Fruit fly (Drosophila melanogaster) whole organism, embryonic: Measurements from ENCODE around the gene uncNacbeta.
A peak's percentile ranks its signal among the peaks of the same experiment; 100 is the strongest.

Experiments
- CG10979 ChIP-seq: fragments of 200-800 bp; sonication (Bioruptor generic); optimal IDR thresholded peaks from 2 replicates; lab custom pipeline; 2018; ENCODE audit warnings: missing biosample characterization, mild to moderate bottlenecking, missing genetic modification characterization, moderate library complexity
- CG11560 ChIP-seq: fragments of 200-800 bp; sonication (Bioruptor generic); IDR thresholded peaks from 3 replicates; pipeline ENCODE4 v1.3.6; 2022; ENCODE audit warnings: missing biosample characterization, missing genetic modification characterization
- CG15514 ChIP-seq: fragments of 200-800 bp; sonication (Bioruptor generic); optimal IDR thresholded peaks from 3 replicates; lab custom pipeline; 2017; ENCODE audit warnings: missing biosample characterization, missing genetic modification characterization, mild to moderate bottlenecking, moderate library complexity, missing genetic modification reagents
- CG1603 ChIP-seq: fragments of 200-800 bp; sonication (Bioruptor generic); optimal IDR thresholded peaks from 2 replicates; lab custom pipeline; 2019; ENCODE audit warnings: missing biosample characterization, mild to moderate bottlenecking, missing genetic modification characterization, moderate library complexity
- CG16779 ChIP-seq: fragments of 200-800 bp; sonication (Bioruptor generic); IDR thresholded peaks from 2 replicates; pipeline ENCODE4 v1.3.6; 2022; ENCODE audit warnings: missing biosample characterization, missing genetic modification characterization
- CG16813 ChIP-seq: fragments of 200-800 bp; sonication (Bioruptor generic); IDR thresholded peaks from 3 replicates; pipeline ENCODE4 v1.3.6; 2022; ENCODE audit warnings: missing biosample characterization, missing genetic modification characterization; ENCODE audit not compliant: partially characterized antibody
- CG18599 ChIP-seq: fragments of 200-800 bp; sonication (Bioruptor generic); optimal IDR thresholded peaks from 3 replicates; lab custom pipeline; 2017; ENCODE audit warnings: missing biosample characterization, missing genetic modification characterization, mild to moderate bottlenecking, moderate library complexity, missing genetic modification reagents
- CG2120 ChIP-seq: fragments of 200-800 bp; sonication (Bioruptor generic); optimal IDR thresholded peaks from 3 replicates; lab custom pipeline; 2016; ENCODE audit warnings: missing biosample characterization, missing genetic modification characterization
- CG32767 ChIP-seq: fragments of 200-800 bp; sonication (Bioruptor generic); IDR thresholded peaks from 2 replicates; pipeline ENCODE4 v1.3.6; 2022; ENCODE audit warnings: missing biosample characterization, missing genetic modification characterization
- CG3281 ChIP-seq: fragments of 200-800 bp; sonication (Bioruptor generic); optimal IDR thresholded peaks from 3 replicates; lab custom pipeline; 2017; ENCODE audit warnings: missing biosample characterization, mild to moderate bottlenecking, missing genetic modification characterization
- CG3407 ChIP-seq: fragments of 200-800 bp; sonication (Bioruptor generic); optimal IDR thresholded peaks from 2 replicates; lab custom pipeline; 2018; ENCODE audit warnings: missing biosample characterization, mild to moderate bottlenecking, missing genetic modification characterization
- CG34376 ChIP-seq: fragments of 200-800 bp; sonication (Bioruptor generic); optimal IDR thresholded peaks from 2 replicates; lab custom pipeline; 2018; ENCODE audit warnings: missing biosample characterization, mild to moderate bottlenecking, missing genetic modification characterization
- CG4730 ChIP-seq: fragments of 200-800 bp; sonication (Bioruptor generic); IDR thresholded peaks from 2 replicates; pipeline ENCODE4 v1.3.6; 2022; ENCODE audit warnings: missing biosample characterization, missing genetic modification characterization
- CG5245 ChIP-seq: fragments of 200-800 bp; sonication (Bioruptor generic); optimal IDR thresholded peaks from 3 replicates; lab custom pipeline; 2016; ENCODE audit warnings: missing biosample characterization, missing genetic modification characterization
- CG7271 ChIP-seq: fragments of 200-800 bp; sonication (Bioruptor generic); optimal IDR thresholded peaks from 2 replicates; lab custom pipeline; 2018; ENCODE audit warnings: missing biosample characterization, mild to moderate bottlenecking, missing genetic modification characterization, moderate library complexity
- CG7987 ChIP-seq: fragments of 200-800 bp; sonication (Bioruptor generic); optimal IDR thresholded peaks from 2 replicates; lab custom pipeline; 2018; ENCODE audit warnings: missing biosample characterization, mild to moderate bottlenecking, missing genetic modification characterization, moderate library complexity
- CG8089 ChIP-seq: fragments of 200-800 bp; sonication (Bioruptor generic); optimal IDR thresholded peaks from 3 replicates; lab custom pipeline; 2016; ENCODE audit warnings: missing biosample characterization, missing genetic modification characterization
- CG8765 ChIP-seq: fragments of 200-800 bp; sonication (Bioruptor generic); IDR thresholded peaks from 2 replicates; pipeline ENCODE4 v1.3.6; 2022; ENCODE audit warnings: missing biosample characterization, missing genetic modification characterization
- CG9727 ChIP-seq: fragments of 200-800 bp; sonication (Bioruptor generic); optimal IDR thresholded peaks from 3 replicates; lab custom pipeline; 2017; ENCODE audit warnings: missing biosample characterization, mild to moderate bottlenecking, missing genetic modification characterization
- Dad ChIP-seq: fragments of 200-800 bp; sonication (Bioruptor generic); optimal IDR thresholded peaks from 3 replicates; lab custom pipeline; 2016; ENCODE audit warnings: missing biosample characterization, missing genetic modification characterization
- Deaf1 ChIP-seq: fragments of 200-800 bp; optimal IDR thresholded peaks from 3 replicates; lab custom pipeline; 2019; ENCODE audit warnings: missing biosample characterization, mild to moderate bottlenecking, missing genetic modification characterization, moderate library complexity
- Dll ChIP-seq: fragments of 200-800 bp; sonication (Bioruptor generic); IDR thresholded peaks from 4 replicates; pipeline ENCODE4 v1.3.6; 2022; ENCODE audit warnings: missing biosample characterization, missing genetic modification characterization; ENCODE audit not compliant: partially characterized antibody
- HLH3B ChIP-seq: fragments of 200-800 bp; sonication (Bioruptor generic); IDR thresholded peaks from 2 replicates; pipeline ENCODE4 v1.3.6; 2022; ENCODE audit warnings: missing biosample characterization, missing genetic modification characterization
- HLH4C ChIP-seq: fragments of 200-800 bp; sonication (Bioruptor generic); IDR thresholded peaks from 3 replicates; pipeline ENCODE4 v1.3.6; 2022; ENCODE audit warnings: missing biosample characterization, missing genetic modification characterization; ENCODE audit not compliant: partially characterized antibody
- Med ChIP-seq: fragments of 200-800 bp; sonication (Bioruptor generic); peaks from one replicate; lab custom pipeline; 2016; ENCODE audit warnings: missing biosample characterization, missing genetic modification characterization, mild to moderate bottlenecking, inconsistent platforms, moderate library complexity
- NK7.1 ChIP-seq: fragments of 200-800 bp; sonication (Bioruptor generic); optimal IDR thresholded peaks from 3 replicates; lab custom pipeline; 2016; ENCODE audit warnings: missing biosample characterization, missing genetic modification characterization
- Nf-YB ChIP-seq: fragments of 200-800 bp; sonication (Bioruptor generic); optimal IDR thresholded peaks from 3 replicates; lab custom pipeline; 2019; ENCODE audit warnings: missing biosample characterization, mild to moderate bottlenecking, missing genetic modification characterization, moderate library complexity
- Oaz ChIP-seq: fragments of 200-800 bp; sonication (Bioruptor generic); IDR thresholded peaks from 2 replicates; pipeline ENCODE4 v1.3.6; 2022; ENCODE audit warnings: missing biosample characterization, missing genetic modification characterization
- Pdp1 ChIP-seq, 2 experiments: fragments of 200-800 bp; sonication (Bioruptor generic); optimal IDR thresholded peaks; 3 replicates each; lab custom pipeline; 2016; ENCODE audit warnings: missing biosample characterization in 2 of 2, missing genetic modification characterization in 2 of 2, mild to moderate bottlenecking in 1 of 2, moderate library complexity in 1 of 2
- Ptx1 ChIP-seq: fragments of 200-800 bp; sonication (Bioruptor generic); IDR thresholded peaks from 2 replicates; pipeline ENCODE4 v1.3.6; 2022; ENCODE audit warnings: missing biosample characterization, missing genetic modification characterization
- Rfx ChIP-seq: fragments of 200-800 bp; sonication (Bioruptor generic); IDR thresholded peaks from 2 replicates; pipeline ENCODE4 v1.3.6; 2022; ENCODE audit warnings: missing biosample characterization, missing genetic modification characterization
- Scr ChIP-seq: fragments of 200-800 bp; sonication (Bioruptor generic); IDR thresholded peaks from 2 replicates; pipeline ENCODE4 v1.3.6; 2022; ENCODE audit warnings: missing biosample characterization, missing genetic modification characterization; ENCODE audit not compliant: partially characterized antibody
- Side ChIP-seq: fragments of 200-800 bp; sonication (Bioruptor generic); optimal IDR thresholded peaks from 2 replicates; lab custom pipeline; 2016; ENCODE audit warnings: missing biosample characterization, missing genetic modification characterization
- Sin3A ChIP-seq: fragments of >200 bp; optimal IDR thresholded peaks from 2 replicates; lab custom pipeline; 2018
- amos ChIP-seq: fragments of 200-800 bp; sonication (Bioruptor generic); IDR thresholded peaks from 2 replicates; pipeline ENCODE4 v1.3.6; 2022; ENCODE audit warnings: missing biosample characterization, missing genetic modification characterization; ENCODE audit not compliant: partially characterized antibody
- cad ChIP-seq: fragments of >200 bp; optimal IDR thresholded peaks from 2 replicates; lab custom pipeline; 2017; ENCODE audit warnings: missing biosample characterization, missing genetic modification characterization
- cas ChIP-seq: fragments of 200-800 bp; sonication (Bioruptor generic); IDR thresholded peaks from 2 replicates; pipeline ENCODE4 v1.3.6; 2022; ENCODE audit warnings: missing biosample characterization, missing genetic modification characterization
- dan ChIP-seq: fragments of 200-800 bp; sonication (Bioruptor generic); IDR thresholded peaks from 2 replicates; pipeline ENCODE4 v1.3.6; 2022; ENCODE audit warnings: missing biosample characterization, missing genetic modification characterization
- dmrt11E ChIP-seq: fragments of 200-800 bp; sonication (Bioruptor generic); optimal IDR thresholded peaks from 3 replicates; lab custom pipeline; 2018; ENCODE audit warnings: missing biosample characterization, mild to moderate bottlenecking, missing genetic modification characterization, moderate library complexity
- esg ChIP-seq: fragments of 200-800 bp; sonication (Bioruptor generic); conservative IDR thresholded peaks from 2 replicates; pipeline ENCODE4 v1.3.6; 2022; ENCODE audit warnings: missing biosample characterization, missing genetic modification characterization
- gcm2 ChIP-seq: fragments of 200-800 bp; sonication (Bioruptor generic); optimal IDR thresholded peaks from 2 replicates; lab custom pipeline; 2016; ENCODE audit warnings: missing biosample characterization, missing genetic modification characterization
- gt ChIP-seq: fragments of 200-800 bp; sonication (Bioruptor generic); IDR thresholded peaks from 2 replicates; pipeline ENCODE4 v1.3.6; 2022; ENCODE audit warnings: missing biosample characterization, missing genetic modification characterization
- klu ChIP-seq: fragments of 200-800 bp; sonication (Bioruptor generic); IDR thresholded peaks from 2 replicates; pipeline ENCODE4 v1.3.6; 2022; ENCODE audit warnings: missing biosample characterization, missing genetic modification characterization
- mam ChIP-seq: fragments of 200-800 bp; sonication (Bioruptor generic); optimal IDR thresholded peaks from 3 replicates; lab custom pipeline; 2016; ENCODE audit warnings: missing biosample characterization, missing genetic modification characterization
- org-1 ChIP-seq: fragments of 200-800 bp; sonication (Bioruptor generic); optimal IDR thresholded peaks from 2 replicates; lab custom pipeline; 2017; ENCODE audit warnings: missing biosample characterization, missing genetic modification characterization
- phol ChIP-seq: fragments of 200-800 bp; sonication (Bioruptor generic); optimal IDR thresholded peaks from 3 replicates; lab custom pipeline; 2018; ENCODE audit warnings: missing biosample characterization, mild to moderate bottlenecking, missing genetic modification characterization, moderate library complexity
- pnt ChIP-seq: fragments of 200-800 bp; sonication (Bioruptor generic); optimal IDR thresholded peaks from 3 replicates; lab custom pipeline; 2016; ENCODE audit warnings: missing biosample characterization, missing genetic modification characterization
- sd ChIP-seq: fragments of 200-800 bp; sonication (Bioruptor generic); optimal IDR thresholded peaks from 3 replicates; lab custom pipeline; 2018; ENCODE audit warnings: missing biosample characterization, mild to moderate bottlenecking, missing genetic modification characterization, moderate library complexity
- sqz ChIP-seq: fragments of 200-800 bp; sonication (Bioruptor generic); optimal IDR thresholded peaks from 3 replicates; lab custom pipeline; 2018; ENCODE audit warnings: missing biosample characterization, mild to moderate bottlenecking, missing genetic modification characterization
- tgo ChIP-seq: fragments of 200-800 bp; sonication (Bioruptor generic); IDR thresholded peaks from 3 replicates; pipeline ENCODE4 v1.3.6; 2022; ENCODE audit warnings: missing biosample characterization, missing genetic modification characterization
- ttk ChIP-seq: fragments of 200-800 bp; sonication (Bioruptor generic); IDR thresholded peaks from 2 replicates; pipeline ENCODE4 v2.1.2; 2022; ENCODE audit warnings: missing biosample characterization, missing genetic modification characterization
- tx ChIP-seq: fragments of 200-800 bp; sonication (Bioruptor generic); optimal IDR thresholded peaks from 2 replicates; lab custom pipeline; 2016; ENCODE audit warnings: missing biosample characterization, missing genetic modification characterization

The uncNacbeta gene

dm6 chr2L:512028-512427 is 51.6 kb downstream of the uncNacbeta start (continued):
- TF ChIP-seq pnt (GFP tag; lab: Kevin White, UChicago) = no peak
- peak; percentile 43 for TF ChIP-seq CG3407 (GFP tag; lab: Kevin White, UChicago)
- TF ChIP-seq CG16779 = no peak
- TF ChIP-seq CG7987 (GFP tag; lab: Kevin White, UChicago) = no peak
- peak; percentile 16 to 31 for TF ChIP-seq Pdp1 (GFP tag; optimal IDR thresholded peaks at IDR 0.05; lab: Kevin White, UChicago)
- peak; percentile 58 for TF ChIP-seq HLH3B (GFP tag; lab: Robert Waterston, UW)
- no peak for TF ChIP-seq sd (tag; lab: Kevin White, UChicago)
- peak; percentile 63 for TF ChIP-seq CG2120 (GFP tag; lab: Kevin White, UChicago)
- no peak for TF ChIP-seq gcm2 (GFP tag; lab: Kevin White, UChicago)
- peak; percentile 7 for TF ChIP-seq CG15514 (GFP tag; lab: Kevin White, UChicago)
- TF ChIP-seq Rfx (GFP tag; lab: Robert Waterston, UW) = peak; percentile 73
- peak; percentile 26 for TF ChIP-seq Nf-YB (GFP tag; lab: Kevin White, UChicago)
- TF ChIP-seq NK7.1 (GFP tag; lab: Kevin White, UChicago) = no peak
- TF ChIP-seq Side (GFP tag; lab: Kevin White, UChicago) = no peak
- TF ChIP-seq CG8765 (GFP tag; lab: Robert Waterston, UW) = peak; percentile 20; the same call in 1 of the 2 replicates
- no peak for TF ChIP-seq HLH4C (GFP tag; lab: Robert Waterston, UW)
- no peak for TF ChIP-seq cad (GFP tag; lab: Kevin White, UChicago)
- TF ChIP-seq CG1603 (tag; lab: Kevin White, UChicago) = peak; percentile 57
- peak; percentile 60 for TF ChIP-seq CG9727 (GFP tag; lab: Kevin White, UChicago)
- peak; percentile 59 for TF ChIP-seq Med (GFP tag; lab: Kevin White, UChicago)
- TF ChIP-seq CG4730 = no peak
- TF ChIP-seq CG5245 = peak; percentile 63
- no peak for TF ChIP-seq CG7271 (tag; lab: Kevin White, UChicago)
- no peak for TF ChIP-seq CG3281
- peak; percentile 41 for TF ChIP-seq ttk (GFP tag; lab: Robert Waterston, UW)
- TF ChIP-seq gt (GFP tag; lab: Robert Waterston, UW) = no peak
- TF ChIP-seq amos (GFP tag; lab: Robert Waterston, UW) = no peak
- TF ChIP-seq CG16813 (GFP tag; lab: Robert Waterston, UW) = no peak
- TF ChIP-seq tx (GFP tag; lab: Kevin White, UChicago) = no peak
- TF ChIP-seq CG32767 (GFP tag; lab: Robert Waterston, UW) = 0 out of 2 replicates have a peak, but pooled peaks have one; percentile 20
- no peak for TF ChIP-seq CG8089 (GFP tag; lab: Kevin White, UChicago)
- no peak for TF ChIP-seq Scr (GFP tag; lab: Robert Waterston, UW)
- peak; percentile 58 for TF ChIP-seq esg (GFP tag; lab: Robert Waterston, UW)
- peak; percentile 29 for TF ChIP-seq CG18599
- peak; percentile 83 for TF ChIP-seq Ptx1 (GFP tag; lab: Robert Waterston, UW)
- TF ChIP-seq Dad (GFP tag; lab: Kevin White, UChicago) = no peak
- TF ChIP-seq Oaz (GFP tag; lab: Robert Waterston, UW) = peak; percentile 57
- TF ChIP-seq tgo (GFP tag; lab: Robert Waterston, UW) = peak; percentile 73
- peak; percentile 37 for TF ChIP-seq CG10979 (tag; lab: Kevin White, UChicago)
- no peak for TF ChIP-seq CG34376 (GFP tag; lab: Kevin White, UChicago)
- TF ChIP-seq Sin3A (lab: Kevin White, UChicago) = no peak
- no peak for TF ChIP-seq CG11560
- TF ChIP-seq mam (GFP tag; lab: Kevin White, UChicago) = peak; percentile 30
- no peak for TF ChIP-seq cas
- TF ChIP-seq klu (GFP tag; lab: Robert Waterston, UW) = no peak
- no peak for TF ChIP-seq Dll (GFP tag; lab: Robert Waterston, UW)
- peak; percentile 65 for TF ChIP-seq dmrt11E (tag; lab: Kevin White, UChicago)
- no peak for TF ChIP-seq sqz (GFP tag; lab: Kevin White, UChicago)
- TF ChIP-seq Deaf1 (tag; lab: Kevin White, UChicago) = no peak
- TF ChIP-seq phol (tag; lab: Kevin White, UChicago) = peak; percentile 54
- no peak for TF ChIP-seq dan (GFP tag; lab: Robert Waterston, UW)
- peak; percentile 52 for TF ChIP-seq org-1 (GFP tag; lab: Kevin White, UChicago)
